Worm (Caenorhabditis elegans): ENCODE measurements around the gene fbxb-82.

- TF ChIP-seq ztf-11 (tag; optimal IDR thresholded peaks at IDR 0.05) (no peak), ama-1 (optimal IDR thresholded peaks at IDR 0.05) (no peak), alr-1 (tag; optimal IDR thresholded peaks at IDR 0.05) (no peak), unc-39 (tag; optimal IDR thresholded peaks at IDR 0.05) (no peak), R02D3.7 (tag; optimal IDR thresholded peaks at IDR 0.05) (no peak), peb-1 (tag; optimal IDR thresholded peaks at IDR 0.05) (no peak), sem-4 (tag; optimal IDR thresholded peaks at IDR 0.05) (no peak), mdl-1 (tag; optimal IDR thresholded peaks at IDR 0.05) (no peak), aly-2 (tag; optimal IDR thresholded peaks at IDR 0.05) (no peak), egl-27 (tag; optimal IDR thresholded peaks at IDR 0.05) (no peak), unc-62 (GFP tag; optimal IDR thresholded peaks at IDR 0.05) (no peak), dmd-4 (tag; optimal IDR thresholded peaks at IDR 0.05) (no peak), mab-5 (tag; optimal IDR thresholded peaks at IDR 0.05) (no peak)
Measured at ce11 chrIII:159665-160064, 16.6 kb upstream of the fbxb-82 start.
